Fruit fly (Drosophila melanogaster): ENCODE data around the gene Dad.

Gene Dad

DNA sequence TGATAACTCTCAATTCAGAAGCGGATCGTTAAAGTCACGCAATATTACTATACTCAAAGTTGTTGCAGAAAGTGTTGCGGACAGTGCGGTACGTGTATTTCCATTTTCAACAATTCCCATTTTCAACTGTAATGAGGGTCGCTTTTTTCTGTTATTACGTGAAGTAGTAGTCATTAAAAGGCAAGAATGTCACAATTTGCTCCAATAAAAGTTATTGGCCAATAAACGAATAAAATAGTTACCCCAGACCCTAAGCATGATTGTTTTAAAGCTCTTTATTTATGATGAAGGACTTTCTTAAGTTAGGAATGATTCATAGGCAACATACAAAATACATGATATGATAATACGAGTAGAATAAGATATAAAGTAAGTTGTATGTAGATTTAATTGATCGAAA lies 46.5 kb upstream of the Dad start (continued):
- no peak for TF ChIP-seq mld (GFP tag; IDR thresholded peaks at IDR 0.05; ENCODE audit: partially characterized antibody)
- no peak for TF ChIP-seq vvl (GFP tag; IDR thresholded peaks at IDR 0.05)
- TF ChIP-seq run (tag; optimal IDR thresholded peaks at IDR 0.05), result no peak
- TF ChIP-seq Dbx (GFP tag; IDR thresholded peaks at IDR 0.05), result no peak
- TF ChIP-seq Sox100B (GFP tag; optimal IDR thresholded peaks at IDR 0.05), result peak; percentile 28
- no peak for TF ChIP-seq fd102C (GFP tag; optimal IDR thresholded peaks at IDR 0.05)
- TF ChIP-seq CG17802 (tag; optimal IDR thresholded peaks at IDR 0.05), result no peak
- no peak for TF ChIP-seq CG12659 (GFP tag; optimal IDR thresholded peaks at IDR 0.05)
- TF ChIP-seq CG12219 (GFP tag; optimal IDR thresholded peaks at IDR 0.05), result no peak
- no peak for TF ChIP-seq CG10565 (GFP tag; optimal IDR thresholded peaks at IDR 0.05)
- no peak for TF ChIP-seq CG12744 (GFP tag; optimal IDR thresholded peaks at IDR 0.05)
- no peak for TF ChIP-seq CG2120 (GFP tag; optimal IDR thresholded peaks at IDR 0.05)
- TF ChIP-seq CG17359 (tag; optimal IDR thresholded peaks at IDR 0.05), result no peak
- no peak for TF ChIP-seq zfh1 (GFP tag; IDR thresholded peaks at IDR 0.05)
- no peak for TF ChIP-seq mirr (GFP tag; optimal IDR thresholded peaks at IDR 0.05)
- TF ChIP-seq CG1602 (GFP tag; optimal IDR thresholded peaks at IDR 0.05), result no peak
- no peak for TF ChIP-seq CG15514 (GFP tag; optimal IDR thresholded peaks at IDR 0.05)
- TF ChIP-seq CG3065 (GFP tag; optimal IDR thresholded peaks at IDR 0.05), result no peak
- no peak for TF ChIP-seq CG10959 (GFP tag; IDR thresholded peaks at IDR 0.05)
- TF ChIP-seq HLH54F (GFP tag; optimal IDR thresholded peaks at IDR 0.05), result no peak
- no peak for TF ChIP-seq CHES-1-like (GFP tag; optimal IDR thresholded peaks at IDR 0.05)
- TF ChIP-seq CG6272 (GFP tag; IDR thresholded peaks at IDR 0.05), result no peak
- no peak for TF ChIP-seq ro (GFP tag; IDR thresholded peaks at IDR 0.05)
- TF ChIP-seq dati (GFP tag; IDR thresholded peaks at IDR 0.05), result no peak
- TF ChIP-seq en (GFP tag; optimal IDR thresholded peaks at IDR 0.05), result no peak
- TF ChIP-seq ken (GFP tag; IDR thresholded peaks at IDR 0.05), result no peak
- TF ChIP-seq lbe (GFP tag; optimal IDR thresholded peaks at IDR 0.05), result no peak
- TF ChIP-seq CG13624 (GFP tag; optimal IDR thresholded peaks at IDR 0.05), result no peak
- no peak for TF ChIP-seq chn (GFP tag; optimal IDR thresholded peaks at IDR 0.05)
- no peak for TF ChIP-seq CG10321 (GFP tag; IDR thresholded peaks at IDR 0.05)
- TF ChIP-seq tup (GFP tag; optimal IDR thresholded peaks at IDR 0.05), result no peak
- TF ChIP-seq pb (GFP tag; optimal IDR thresholded peaks at IDR 0.05), result no peak
- TF ChIP-seq unpg (GFP tag; optimal IDR thresholded peaks at IDR 0.05), result peak; percentile 56
- TF ChIP-seq Hr51 (GFP tag; optimal IDR thresholded peaks at IDR 0.05), result no peak
- TF ChIP-seq fd64A (GFP tag; optimal IDR thresholded peaks at IDR 0.05), result no peak
- no peak for TF ChIP-seq nmo (GFP tag; optimal IDR thresholded peaks at IDR 0.05)
- TF ChIP-seq tap (tag; optimal IDR thresholded peaks at IDR 0.05), result peak; percentile 33
- no peak for TF ChIP-seq Lpt (GFP tag; optimal IDR thresholded peaks at IDR 0.05)
- TF ChIP-seq bbx (GFP tag; IDR thresholded peaks at IDR 0.05; ENCODE audit: partially characterized antibody), result no peak
- TF ChIP-seq sens (GFP tag), result no peak
- no peak for TF ChIP-seq CG10431 (GFP tag; optimal IDR thresholded peaks at IDR 0.05)
- TF ChIP-seq Fer3 (tag; optimal IDR thresholded peaks at IDR 0.05), result peak; percentile 26
- no peak for TF ChIP-seq CG3163 (GFP tag; optimal IDR thresholded peaks at IDR 0.05)
- no peak for TF ChIP-seq CG33557 (GFP tag; optimal IDR thresholded peaks at IDR 0.05)
- TF ChIP-seq fd3F (GFP tag; optimal IDR thresholded peaks at IDR 0.05), result peak; percentile 30
- no peak for TF ChIP-seq Camta (GFP tag; optimal IDR thresholded peaks at IDR 0.05)
- TF ChIP-seq H2.0 (GFP tag; IDR thresholded peaks at IDR 0.05), result no peak
- no peak for TF ChIP-seq al (GFP tag; IDR thresholded peaks at IDR 0.05)
- TF ChIP-seq lola (GFP tag; optimal IDR thresholded peaks at IDR 0.05), result no peak
- TF ChIP-seq CG6654 (GFP tag; optimal IDR thresholded peaks at IDR 0.05), result no peak
- no peak for TF ChIP-seq CG2199 (GFP tag; IDR thresholded peaks at IDR 0.05)
- TF ChIP-seq CG8281 (tag; optimal IDR thresholded peaks at IDR 0.05), result no peak

Data from whole organism, embryonic.